Fruit fly (Drosophila melanogaster): Measurements from ENCODE around the gene CG14968.

The CG14968 gene

DNA sequence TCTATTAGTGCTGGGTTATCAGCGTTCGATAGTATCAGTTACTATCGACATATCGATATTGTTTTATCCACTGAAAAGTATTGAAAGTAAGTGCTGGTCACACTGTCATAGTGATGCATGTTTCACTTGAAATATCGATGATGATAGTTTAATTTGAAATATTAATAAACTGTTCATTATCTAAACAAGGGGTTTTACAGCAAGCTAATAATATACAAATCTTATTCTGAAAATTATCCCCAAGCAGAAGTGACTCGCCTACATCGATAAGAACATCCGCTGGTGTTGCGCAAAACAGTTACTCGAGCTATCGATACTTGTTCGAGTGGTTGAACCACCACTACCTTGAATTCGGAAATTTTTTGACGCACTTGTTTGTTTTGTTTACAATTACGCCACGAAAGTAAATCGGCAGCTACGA lies 16.3 kb upstream of the CG14968 start, which contains the start of the genes PIG-C, CG12016 and Dpm2 (continued):
- TF ChIP-seq Dref (GFP tag; IDR thresholded peaks at IDR 0.05), result peak; percentile 90
- peak; percentile 73 for TF ChIP-seq sob (GFP tag; IDR thresholded peaks at IDR 0.05)
- TF ChIP-seq Atf-2 (GFP tag; optimal IDR thresholded peaks at IDR 0.05), result peak; percentile 34
- peak; percentile 36 for TF ChIP-seq Blimp-1 (GFP tag; optimal IDR thresholded peaks at IDR 0.05)
- peak; percentile 76 to 82 for TF ChIP-seq dpn (GFP tag; optimal IDR thresholded peaks at IDR 0.05)
- TF ChIP-seq gce (GFP tag; IDR thresholded peaks at IDR 0.05), result no peak
- peak; percentile 92 for TF ChIP-seq nerfin-2 (GFP tag; IDR thresholded peaks at IDR 0.05; ENCODE audit: partially characterized antibody)
- no peak for TF ChIP-seq sr (GFP tag; IDR thresholded peaks at IDR 0.05)
- peak; percentile 52 for TF ChIP-seq CG12744 (GFP tag; optimal IDR thresholded peaks at IDR 0.05)
- TF ChIP-seq CG3726 (GFP tag; IDR thresholded peaks at IDR 0.05), result no peak
- TF ChIP-seq CG2889 (GFP tag; IDR thresholded peaks at IDR 0.05), result 0 out of 3 replicates have a peak, but pooled peaks have one; percentile 38
- TF ChIP-seq CoRest (tag; optimal IDR thresholded peaks at IDR 0.05), result peak; percentile 81
- TF ChIP-seq CG32532 (GFP tag; IDR thresholded peaks at IDR 0.05), result peak; percentile 73
- TF ChIP-seq eyg (GFP tag; optimal IDR thresholded peaks at IDR 0.05), result no peak
- TF ChIP-seq CG11093 (GFP tag; IDR thresholded peaks at IDR 0.05), result 0 out of 3 replicates have a peak, but pooled peaks have one; percentile 20
- no peak for TF ChIP-seq jing (GFP tag; optimal IDR thresholded peaks at IDR 0.05)
- no peak for TF ChIP-seq prd (optimal IDR thresholded peaks at IDR 0.05)
- peak; percentile 76 for TF ChIP-seq prd (GFP tag; IDR thresholded peaks at IDR 0.05)
- TF ChIP-seq Dbx (GFP tag; IDR thresholded peaks at IDR 0.05), result peak; percentile 74
- no peak for TF ChIP-seq rib (GFP tag; IDR thresholded peaks at IDR 0.05)
- peak; percentile 50 for TF ChIP-seq CG13123 (GFP tag; optimal IDR thresholded peaks at IDR 0.05)
- peak; percentile 1 for TF ChIP-seq Tbp (GFP tag; optimal IDR thresholded peaks at IDR 0.05)
- peak; percentile 52 for TF ChIP-seq bab2 (GFP tag; optimal IDR thresholded peaks at IDR 0.05)
- no peak; the same call in 1 of the 2 replicates for TF ChIP-seq H2.0 (GFP tag; IDR thresholded peaks at IDR 0.05)
- no peak for TF ChIP-seq CG7556 (GFP tag; optimal IDR thresholded peaks at IDR 0.05)
- TF ChIP-seq BEAF-32 (GFP tag; optimal IDR thresholded peaks at IDR 0.05), result peak; percentile 100
- peak; percentile 53 for TF ChIP-seq CG33557 (GFP tag; optimal IDR thresholded peaks at IDR 0.05)
- TF ChIP-seq ham (GFP tag; IDR thresholded peaks at IDR 0.05), result no peak
- peak; percentile 19 for TF ChIP-seq Hmx (GFP tag; optimal IDR thresholded peaks at IDR 0.05)
- TF ChIP-seq run (tag; optimal IDR thresholded peaks at IDR 0.05), result no peak
- no peak for TF ChIP-seq cwo (GFP tag; optimal IDR thresholded peaks at IDR 0.05)
- peak; percentile 53 for TF ChIP-seq tap (tag; optimal IDR thresholded peaks at IDR 0.05)
- no peak for TF ChIP-seq hth (optimal IDR thresholded peaks at IDR 0.05)
- 0 out of 2 replicates have a peak, but pooled peaks have one; percentile 19 for TF ChIP-seq Atf6 (GFP tag; IDR thresholded peaks at IDR 0.05)
- TF ChIP-seq toy (GFP tag; IDR thresholded peaks at IDR 0.05), result no peak
- peak; percentile 76 for TF ChIP-seq CG10543 (GFP tag; optimal IDR thresholded peaks at IDR 0.05)
- TF ChIP-seq Hmr (GFP tag; optimal IDR thresholded peaks at IDR 0.05), result no peak
- no peak for TF ChIP-seq CG11723 (GFP tag; optimal IDR thresholded peaks at IDR 0.05)
- TF ChIP-seq lab (GFP tag; optimal IDR thresholded peaks at IDR 0.05), result peak; percentile 68
- TF ChIP-seq Hand (GFP tag; optimal IDR thresholded peaks at IDR 0.05), result no peak
- TF ChIP-seq Spps (tag; optimal IDR thresholded peaks at IDR 0.05), result no peak
- peak; percentile 59 for TF ChIP-seq CG1602 (GFP tag; optimal IDR thresholded peaks at IDR 0.05)
- no peak for TF ChIP-seq sd (tag; optimal IDR thresholded peaks at IDR 0.05)
- peak; percentile 68 for TF ChIP-seq CG15696 (tag; optimal IDR thresholded peaks at IDR 0.05)
- no peak for TF ChIP-seq danr (GFP tag; IDR thresholded peaks at IDR 0.05)
- no peak for TF ChIP-seq otp (GFP tag; IDR thresholded peaks at IDR 0.05)
- no peak for TF ChIP-seq unpg (GFP tag; optimal IDR thresholded peaks at IDR 0.05)
- peak; percentile 34 for TF ChIP-seq CG12299 (tag; optimal IDR thresholded peaks at IDR 0.05)
- no peak for TF ChIP-seq usp (GFP tag; optimal IDR thresholded peaks at IDR 0.05)
- TF ChIP-seq dm (GFP tag; optimal IDR thresholded peaks at IDR 0.05), result peak; percentile 65
- no peak for TF ChIP-seq CTCF (GFP tag; optimal IDR thresholded peaks at IDR 0.05)
- TF ChIP-seq BtbVII (GFP tag; optimal IDR thresholded peaks at IDR 0.05), result no peak
- TF ChIP-seq CG31365 (tag; optimal IDR thresholded peaks at IDR 0.05), result no peak

Measured in whole organism, embryonic.